Fruit fly (Drosophila melanogaster) Kc167 (cell line): ENCODE measurements around the gene CG13051.

Experiments used
- Myc ChIP-seq: fragments of >200 bp; optimal IDR thresholded peaks from 2 replicates; lab custom pipeline; 2017; ENCODE audit warnings: missing external identifiers
- insv ChIP-seq: fragments of >200 bp; optimal IDR thresholded peaks from 3 replicates; lab custom pipeline; 2018; ENCODE audit warnings: missing external identifiers
- psq ChIP-seq: fragments of >200 bp; optimal IDR thresholded peaks from 2 replicates; lab custom pipeline; 2017; ENCODE audit warnings: missing external identifiers
- ttk ChIP-seq: sonication (Bioruptor generic); optimal IDR thresholded peaks from 2 replicates; lab custom pipeline; 2017; ENCODE audit warnings: missing external identifiers

- TF ChIP-seq ttk = no peak
- no peak for TF ChIP-seq insv (lab: Kevin White, UChicago)
- TF ChIP-seq psq (lab: Kevin White, UChicago) = no peak
- no peak for TF ChIP-seq Myc (lab: Kevin White, UChicago)
Measured at dm6 chr3L:16262440-16262839, 2.5 kb downstream of the CG13051 start, which contains the start of gene CG13071.
